Fruit fly (Drosophila melanogaster): ENCODE data around the gene CG14629.

DNA sequence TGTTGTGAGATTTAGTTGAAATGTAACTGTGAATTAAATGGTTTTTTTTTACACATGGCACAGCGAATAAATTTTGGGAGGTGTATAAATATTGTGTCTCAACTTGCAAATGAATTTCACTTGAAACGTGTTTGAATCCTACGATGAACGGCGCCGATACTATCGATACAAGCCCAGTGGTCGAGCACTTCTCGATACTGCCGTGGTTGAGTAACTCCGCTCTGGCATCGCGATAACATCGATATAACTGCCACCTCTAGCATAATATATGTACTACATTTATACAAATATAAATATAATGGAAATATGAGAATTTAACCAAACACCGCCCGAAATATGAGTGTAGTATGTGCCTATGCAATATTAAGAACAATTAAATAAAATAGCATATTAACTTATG is 18.3 kb upstream of the CG14629 start:
- no peak for TF ChIP-seq Sin3A (optimal IDR thresholded peaks at IDR 0.05)
- no peak for TF ChIP-seq Myc (optimal IDR thresholded peaks at IDR 0.05)
- no peak for TF ChIP-seq h (optimal IDR thresholded peaks at IDR 0.05)
- TF ChIP-seq psq (optimal IDR thresholded peaks at IDR 0.05), result no peak
- no peak for TF ChIP-seq ttk (optimal IDR thresholded peaks at IDR 0.05)
- TF ChIP-seq insv (optimal IDR thresholded peaks at IDR 0.05), result no peak
